Worm (Caenorhabditis elegans): ENCODE measurements around the gene F22E5.17.

- no peak for TF ChIP-seq unc-62 (GFP tag; optimal IDR thresholded peaks at IDR 0.05)
- TF ChIP-seq nhr-237 (tag; optimal IDR thresholded peaks at IDR 0.05), result no peak
- no peak for TF ChIP-seq lsy-2 (tag; optimal IDR thresholded peaks at IDR 0.05)
- no peak for TF ChIP-seq pha-4 (tag; optimal IDR thresholded peaks at IDR 0.05)
These were observed 36.9 kb upstream of the F22E5.17 start, which contains the start of gene F22E5.23 for ce11 chrII:2640982-2641381.
